Fruit fly (Drosophila melanogaster): ENCODE results near the gene 5-HT2B.

dm6 chr3R:8668024-8668856 lies 90.2 kb downstream of the 5-HT2B start:
- TF ChIP-seq h (GFP tag; optimal IDR thresholded peaks at IDR 0.05) (no peak), Jra (GFP tag; optimal IDR thresholded peaks at IDR 0.05) (no peak), tai (GFP tag; optimal IDR thresholded peaks at IDR 0.05) (no peak), fru (GFP tag; optimal IDR thresholded peaks at IDR 0.05) (no peak), CG9705 (GFP tag; optimal IDR thresholded peaks at IDR 0.05) (no peak), OdsH (GFP tag; optimal IDR thresholded peaks at IDR 0.05) (no peak), sage (GFP tag; optimal IDR thresholded peaks at IDR 0.05) (no peak), psq (GFP tag; optimal IDR thresholded peaks at IDR 0.05) (no peak)

Data from whole organism, wandering third instar larva.